Worm (Caenorhabditis elegans): ENCODE data around the gene cdh-10.

Gene cdh-10

DNA sequence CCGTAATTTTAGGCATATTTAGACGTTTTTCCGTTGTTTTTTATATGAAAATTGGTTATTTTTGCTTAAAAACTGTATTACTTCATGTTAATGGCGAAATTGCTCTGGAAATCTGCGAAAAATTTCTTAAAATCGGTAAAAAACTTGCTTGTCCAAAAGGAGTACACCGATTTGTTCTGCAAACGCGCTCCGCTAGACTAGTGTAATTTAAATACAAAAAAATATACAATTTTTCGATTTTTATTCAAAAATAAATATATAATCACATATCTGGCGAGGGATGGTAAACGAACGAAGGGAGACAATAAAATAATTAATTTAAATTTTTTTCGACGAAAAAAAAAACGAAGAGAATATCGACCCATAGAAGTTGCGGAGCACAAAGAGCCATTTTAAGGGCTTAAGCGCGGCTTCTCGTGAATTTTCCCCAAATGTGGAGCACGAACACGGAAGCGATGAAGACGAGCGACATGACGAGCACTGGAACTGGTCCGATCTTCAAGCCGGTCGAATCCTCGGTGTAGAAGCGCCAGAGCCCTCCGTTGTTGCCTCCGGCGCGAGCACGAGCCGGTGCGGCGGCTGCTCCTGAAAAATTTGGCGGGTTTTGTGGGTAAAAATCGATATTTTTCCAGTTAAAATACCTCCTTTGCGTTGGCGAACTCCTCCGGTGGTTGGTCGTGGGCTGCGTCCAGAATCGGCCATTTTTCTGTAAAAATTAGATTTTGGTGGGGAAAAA lies 75.0 kb downstream of the cdh-10 start, which contains the start of gene sec-61.B:
Gene sec-61.B (minus strand): TSS at position 706 of the 736 bp plus-strand sequence.
- TF ChIP-seq ceh-48 (tag; optimal IDR thresholded peaks at IDR 0.05) (no peak), ceh-2 (tag; optimal IDR thresholded peaks at IDR 0.05) (no peak), fkh-10 (GFP tag; optimal IDR thresholded peaks at IDR 0.05) (no peak), dmd-4 (tag; optimal IDR thresholded peaks at IDR 0.05; ENCODE audit: borderline replicate concordance) (no peak), tbx-2 (tag; optimal IDR thresholded peaks at IDR 0.05) (no peak), lin-11 (tag; optimal IDR thresholded peaks at IDR 0.05) (no peak), odd-2 (tag; optimal IDR thresholded peaks at IDR 0.05) (no peak), ceh-30 (tag; optimal IDR thresholded peaks at IDR 0.05) (no peak), unc-3 (GFP tag; conservative IDR thresholded peaks at IDR 0.05) (no peak), unc-3 (tag; optimal IDR thresholded peaks at IDR 0.05) (no peak), ceh-6 (GFP tag; optimal IDR thresholded peaks at IDR 0.05) (no peak), eyg-1 (tag; optimal IDR thresholded peaks at IDR 0.05) (no peak), pag-3 (tag; optimal IDR thresholded peaks at IDR 0.05; ENCODE audit: borderline replicate concordance) (no peak), mec-3 (tag; optimal IDR thresholded peaks at IDR 0.05; ENCODE audit: borderline replicate concordance) (no peak)

Data from whole organism, late embryonic.